Fruit fly (Drosophila melanogaster): ENCODE measurements around the gene Gnpnat.

Gene Gnpnat

dm6 chr3R:29736678-29737093 lies 1.4 kb upstream of the Gnpnat start, which contains the start of the genes CG7601 and CIA30 (continued):
- TF ChIP-seq Awh (GFP tag; IDR thresholded peaks at IDR 0.05) (peak; percentile 100), mld (GFP tag; IDR thresholded peaks at IDR 0.05; ENCODE audit: partially characterized antibody) (no peak), phol (tag; optimal IDR thresholded peaks at IDR 0.05) (peak; percentile 98), Ets97D (GFP tag; optimal IDR thresholded peaks at IDR 0.05) (peak; percentile 97), Doc2 (GFP tag; IDR thresholded peaks at IDR 0.05) (peak; percentile 100), Deaf1 (tag; optimal IDR thresholded peaks at IDR 0.05) (no peak), CG13894 (tag; optimal IDR thresholded peaks at IDR 0.05) (peak; percentile 98), ham (GFP tag; IDR thresholded peaks at IDR 0.05) (peak; percentile 99), CG4282 (GFP tag; optimal IDR thresholded peaks at IDR 0.05) (peak; percentile 95), cato (GFP tag; optimal IDR thresholded peaks at IDR 0.05; ENCODE audit: borderline replicate concordance) (peak; percentile 94), tna (GFP tag; IDR thresholded peaks at IDR 0.05; ENCODE audit: partially characterized antibody) (no peak), salm (tag; optimal IDR thresholded peaks at IDR 0.05) (peak; percentile 93), Sry-δ (GFP tag; optimal IDR thresholded peaks at IDR 0.05) (peak; percentile 82), HLH4C (GFP tag; IDR thresholded peaks at IDR 0.05; ENCODE audit: partially characterized antibody) (no peak), CG7556 (GFP tag; optimal IDR thresholded peaks at IDR 0.05) (peak; percentile 96), croc (GFP tag; conservative IDR thresholded peaks at IDR 0.05) (peak; percentile 100), CG31441 (GFP tag; IDR thresholded peaks at IDR 0.05) (no peak), CG10209 (GFP tag; optimal IDR thresholded peaks at IDR 0.05) (peak; percentile 97), CG2889 (GFP tag; IDR thresholded peaks at IDR 0.05) (peak; percentile 99), usp (GFP tag; optimal IDR thresholded peaks at IDR 0.05) (no peak), CG1233 (GFP tag; optimal IDR thresholded peaks at IDR 0.05) (peak; percentile 99), CG11398 (GFP tag; optimal IDR thresholded peaks at IDR 0.05) (peak; percentile 96), Antp (GFP tag; optimal IDR thresholded peaks at IDR 0.05) (peak; percentile 99), lov (optimal IDR thresholded peaks at IDR 0.05) (no peak), lov (GFP tag; IDR thresholded peaks at IDR 0.05) (peak; percentile 100), inv (GFP tag; IDR thresholded peaks at IDR 0.05; ENCODE audit: partially characterized antibody) (no peak), gcm2 (GFP tag; optimal IDR thresholded peaks at IDR 0.05) (peak; percentile 96), CG8924 (tag; optimal IDR thresholded peaks at IDR 0.05) (peak; percentile 97), CG2875 (GFP tag; optimal IDR thresholded peaks at IDR 0.05) (peak; percentile 92), crc (GFP tag; optimal IDR thresholded peaks at IDR 0.05) (peak; percentile 99), btn (GFP tag; optimal IDR thresholded peaks at IDR 0.05) (peak; percentile 99), chm (GFP tag; IDR thresholded peaks at IDR 0.05) (peak; percentile 100), her (GFP tag; optimal IDR thresholded peaks at IDR 0.05) (peak; percentile 97), Dfd (GFP tag; optimal IDR thresholded peaks at IDR 0.05) (no peak), CG10959 (GFP tag; IDR thresholded peaks at IDR 0.05) (peak; percentile 100), fu2 (GFP tag; optimal IDR thresholded peaks at IDR 0.05) (peak; percentile 98), CG12071 (GFP tag; optimal IDR thresholded peaks at IDR 0.05) (peak; percentile 98), Doc3 (GFP tag; IDR thresholded peaks at IDR 0.05; ENCODE audit: partially characterized antibody) (no peak), Sry-β (GFP tag; optimal IDR thresholded peaks at IDR 0.05) (peak; percentile 56), CG15479 (GFP tag; optimal IDR thresholded peaks at IDR 0.05) (peak; percentile 28), grn (GFP tag; optimal IDR thresholded peaks at IDR 0.05) (no peak), Dek (tag; optimal IDR thresholded peaks at IDR 0.05) (peak; percentile 98), dan (GFP tag; IDR thresholded peaks at IDR 0.05) (peak; percentile 100), schlank (tag; optimal IDR thresholded peaks at IDR 0.05) (peak; percentile 97), E2f1 (GFP tag; IDR thresholded peaks at IDR 0.05) (peak; percentile 100), esg (GFP tag; conservative IDR thresholded peaks at IDR 0.05) (peak; percentile 100), CG17612 (GFP tag; IDR thresholded peaks at IDR 0.05) (peak; percentile 100), CG12391 (tag; optimal IDR thresholded peaks at IDR 0.05) (peak; percentile 96), Ets65A (GFP tag) (peak; percentile 100), vfl (GFP tag; optimal IDR thresholded peaks at IDR 0.05) (peak; percentile 98), pita (GFP tag; optimal IDR thresholded peaks at IDR 0.05) (no peak), Bteb2 (GFP tag; optimal IDR thresholded peaks at IDR 0.05) (peak; percentile 97)
